Fruit fly (Drosophila melanogaster) whole organism, embryonic: ENCODE results near the gene grnd.
A peak's percentile ranks its signal among the peaks of the same experiment; 100 is the strongest.

Source experiments
- Bteb2 ChIP-seq: fragments of 200-800 bp; sonication (Bioruptor generic); optimal IDR thresholded peaks from 2 replicates; lab custom pipeline; 2016; ENCODE audit warnings: missing biosample characterization, missing genetic modification characterization
- CG10274 ChIP-seq: fragments of 200-800 bp; sonication (Bioruptor generic); optimal IDR thresholded peaks from 3 replicates; lab custom pipeline; 2017; ENCODE audit warnings: missing biosample characterization, mild to moderate bottlenecking, missing genetic modification characterization
- CG10979 ChIP-seq: fragments of 200-800 bp; sonication (Bioruptor generic); optimal IDR thresholded peaks from 2 replicates; lab custom pipeline; 2018; ENCODE audit warnings: missing biosample characterization, mild to moderate bottlenecking, missing genetic modification characterization, moderate library complexity
- CG12104 ChIP-seq: fragments of 200-800 bp; sonication (Bioruptor generic); optimal IDR thresholded peaks from 3 replicates; lab custom pipeline; 2016; ENCODE audit warnings: missing biosample characterization, missing genetic modification characterization
- CG13624 ChIP-seq: fragments of 200-800 bp; sonication (Bioruptor generic); optimal IDR thresholded peaks from 2 replicates; lab custom pipeline; 2016; ENCODE audit warnings: missing biosample characterization, missing genetic modification characterization
- CG14441 ChIP-seq: fragments of 200-800 bp; sonication (Bioruptor generic); IDR thresholded peaks from 2 replicates; pipeline ENCODE4 v1.3.6; 2022; ENCODE audit warnings: missing biosample characterization, missing genetic modification characterization
- CG1529 ChIP-seq: fragments of 200-800 bp; sonication (Bioruptor generic); optimal IDR thresholded peaks from 3 replicates; lab custom pipeline; 2018; ENCODE audit warnings: missing biosample characterization, missing genetic modification characterization
- CG1647 ChIP-seq: fragments of 200-800 bp; sonication (Bioruptor generic); optimal IDR thresholded peaks from 3 replicates; lab custom pipeline; 2016; ENCODE audit warnings: missing biosample characterization, missing genetic modification characterization
- CG17186 ChIP-seq: fragments of 200-800 bp; sonication (Bioruptor generic); optimal IDR thresholded peaks from 3 replicates; lab custom pipeline; 2017; ENCODE audit warnings: missing biosample characterization, missing genetic modification reagents, missing genetic modification characterization
- CG17612 ChIP-seq: fragments of 200-800 bp; sonication (Bioruptor generic); IDR thresholded peaks from 2 replicates; pipeline ENCODE4 v1.3.6; 2022; ENCODE audit warnings: missing biosample characterization, missing genetic modification characterization
- CG18476 ChIP-seq: fragments of 200-800 bp; sonication (Bioruptor generic); optimal IDR thresholded peaks from 2 replicates; lab custom pipeline; 2016; ENCODE audit warnings: missing biosample characterization, mild to moderate bottlenecking, missing genetic modification characterization
- CG18764 ChIP-seq: fragments of 200-800 bp; sonication (Bioruptor generic); optimal IDR thresholded peaks from 3 replicates; lab custom pipeline; 2016; ENCODE audit warnings: missing biosample characterization, missing genetic modification characterization
- CG2116 ChIP-seq: fragments of 200-800 bp; sonication (Bioruptor generic); optimal IDR thresholded peaks from 3 replicates; lab custom pipeline; 2018; ENCODE audit warnings: missing biosample characterization, mild to moderate bottlenecking, missing genetic modification characterization
- CG30431 ChIP-seq: fragments of 200-800 bp; sonication (Bioruptor generic); optimal IDR thresholded peaks from 2 replicates; lab custom pipeline; 2017; ENCODE audit warnings: missing biosample characterization, missing genetic modification characterization
- CG3065 ChIP-seq: fragments of 200-800 bp; sonication (Bioruptor generic); optimal IDR thresholded peaks from 2 replicates; lab custom pipeline; 2016; ENCODE audit warnings: missing biosample characterization, missing genetic modification characterization
- CG31224 ChIP-seq: fragments of 200-800 bp; sonication (Bioruptor generic); IDR thresholded peaks from 2 replicates; pipeline ENCODE4 v1.3.6; 2022; ENCODE audit warnings: missing biosample characterization, missing genetic modification characterization
- CG31365 ChIP-seq: fragments of 200-800 bp; sonication (Bioruptor generic); optimal IDR thresholded peaks from 2 replicates; lab custom pipeline; 2018; ENCODE audit warnings: missing biosample characterization, mild to moderate bottlenecking, missing genetic modification characterization
- CG34224 ChIP-seq: fragments of 200-800 bp; sonication (Bioruptor generic); IDR thresholded peaks from 3 replicates; pipeline ENCODE4 v1.3.6; 2022; ENCODE audit warnings: missing biosample characterization, missing genetic modification characterization; ENCODE audit not compliant: partially characterized antibody
- CG5953 ChIP-seq: fragments of 200-800 bp; sonication (Bioruptor generic); IDR thresholded peaks from 2 replicates; pipeline ENCODE4 v1.3.6; 2022; ENCODE audit warnings: missing biosample characterization, missing genetic modification characterization
- CG6854 ChIP-seq: fragments of 200-800 bp; sonication (Bioruptor generic); optimal IDR thresholded peaks from 3 replicates; lab custom pipeline; 2017; ENCODE audit warnings: missing biosample characterization, mild to moderate bottlenecking, missing genetic modification characterization
- CG7372 ChIP-seq: fragments of 200-800 bp; sonication (Bioruptor generic); IDR thresholded peaks from 2 replicates; pipeline ENCODE4 v1.3.6; 2022; ENCODE audit warnings: missing biosample characterization, missing genetic modification characterization
- CG7839 ChIP-seq: fragments of 200-800 bp; sonication (Bioruptor generic); optimal IDR thresholded peaks from 3 replicates; lab custom pipeline; 2018; ENCODE audit warnings: missing biosample characterization, mild to moderate bottlenecking, missing genetic modification characterization, moderate library complexity
- CG9215 ChIP-seq: fragments of 200-800 bp; sonication (Bioruptor generic); IDR thresholded peaks from 2 replicates; pipeline ENCODE4 v1.3.6; 2022; ENCODE audit warnings: missing biosample characterization, missing genetic modification characterization
- CkIIα-i1 ChIP-seq: fragments of 200-800 bp; sonication (Bioruptor generic); IDR thresholded peaks from 2 replicates; pipeline ENCODE4 v1.3.6; 2022; ENCODE audit warnings: missing biosample characterization, missing genetic modification characterization
- Eip74EF ChIP-seq, 2 experiments: fragments of 200-800 bp in 1 of 2; fragments of >200 bp in 1 of 2; sonication (Bioruptor generic) in 1 of 2; optimal IDR thresholded peaks; 2 replicates each; lab custom pipeline; 2017 to 2019; ENCODE audit warnings: missing biosample characterization in 2 of 2, missing genetic modification characterization in 2 of 2, mild to moderate bottlenecking in 1 of 2, moderate library complexity in 1 of 2
- HHEX ChIP-seq: fragments of 200-800 bp; sonication (Bioruptor generic); optimal IDR thresholded peaks from 3 replicates; lab custom pipeline; 2017; ENCODE audit warnings: missing biosample characterization, mild to moderate bottlenecking, missing genetic modification characterization, missing genetic modification reagents
- NFAT ChIP-seq: fragments of 200-800 bp; sonication (Bioruptor generic); IDR thresholded peaks from 2 replicates; pipeline ENCODE4 v1.3.6; 2022; ENCODE audit warnings: missing biosample characterization, missing genetic modification characterization
- Neu2 ChIP-seq: fragments of 200-800 bp; sonication (Bioruptor generic); optimal IDR thresholded peaks from 3 replicates; lab custom pipeline; 2016; ENCODE audit warnings: missing biosample characterization, missing genetic modification characterization, borderline replicate concordance
- Nf-YC ChIP-seq: fragments of 200-800 bp; optimal IDR thresholded peaks from 3 replicates; lab custom pipeline; 2019; ENCODE audit warnings: missing biosample characterization, mild to moderate bottlenecking, missing genetic modification characterization, moderate library complexity
- TFAM ChIP-seq: fragments of 200-800 bp; sonication (Bioruptor generic); optimal IDR thresholded peaks from 2 replicates; lab custom pipeline; 2017; ENCODE audit warnings: missing biosample characterization, missing genetic modification characterization, inconsistent platforms
- Trl ChIP-seq, 3 experiments: fragments of >200 bp in 2 of 3; fragments of 200-800 bp in 1 of 3; sonication (Bioruptor generic) in 1 of 3; optimal IDR thresholded peaks; 2 replicates in 1 of 3; 3 replicates in 2 of 3; lab custom pipeline; 2016 to 2017; ENCODE audit warnings: missing biosample characterization in 1 of 3, missing genetic modification characterization in 1 of 3
- Xrp1 ChIP-seq: fragments of 200-800 bp; sonication (Bioruptor generic); IDR thresholded peaks from 2 replicates; pipeline ENCODE4 v1.3.6; 2022; ENCODE audit warnings: missing biosample characterization, missing genetic modification characterization
- ato ChIP-seq: fragments of 200-800 bp; sonication (Bioruptor generic); IDR thresholded peaks from 2 replicates; pipeline ENCODE4 v1.3.6; 2022; ENCODE audit warnings: missing biosample characterization, missing genetic modification characterization; ENCODE audit not compliant: partially characterized antibody
- bab2 ChIP-seq: fragments of 200-800 bp; sonication (Bioruptor generic); optimal IDR thresholded peaks from 2 replicates; lab custom pipeline; 2016; ENCODE audit warnings: missing biosample characterization, missing genetic modification characterization
- bbx ChIP-seq: fragments of 200-800 bp; sonication (Bioruptor generic); IDR thresholded peaks from 2 replicates; pipeline ENCODE4 v1.3.6; 2022; ENCODE audit warnings: missing biosample characterization, missing genetic modification characterization; ENCODE audit not compliant: partially characterized antibody
- bigmax ChIP-seq: fragments of 200-800 bp; sonication (Bioruptor generic); optimal IDR thresholded peaks from 2 replicates; lab custom pipeline; 2018; ENCODE audit warnings: missing biosample characterization, mild to moderate bottlenecking, missing genetic modification characterization
- caup ChIP-seq: fragments of 200-800 bp; sonication (Bioruptor generic); optimal IDR thresholded peaks from 3 replicates; lab custom pipeline; 2017; ENCODE audit warnings: missing biosample characterization, mild to moderate bottlenecking, missing genetic modification characterization, moderate library complexity; ENCODE audit not compliant: severe bottlenecking
- dmrt11E ChIP-seq: fragments of 200-800 bp; sonication (Bioruptor generic); optimal IDR thresholded peaks from 3 replicates; lab custom pipeline; 2018; ENCODE audit warnings: missing biosample characterization, mild to moderate bottlenecking, missing genetic modification characterization, moderate library complexity
- fd102C ChIP-seq: fragments of 200-800 bp; sonication (Bioruptor generic); optimal IDR thresholded peaks from 2 replicates; lab custom pipeline; 2018; ENCODE audit warnings: missing biosample characterization, mild to moderate bottlenecking, missing genetic modification characterization, moderate library complexity
- fd64A ChIP-seq: fragments of 200-800 bp; sonication (Bioruptor generic); optimal IDR thresholded peaks from 3 replicates; lab custom pipeline; 2018; ENCODE audit warnings: missing biosample characterization, mild to moderate bottlenecking, missing genetic modification characterization
- kni ChIP-seq: fragments of 200-800 bp; sonication (Bioruptor generic); optimal IDR thresholded peaks from 3 replicates; lab custom pipeline; 2017; ENCODE audit warnings: mild to moderate bottlenecking, missing biosample characterization, missing genetic modification reagents, missing genetic modification characterization
- lilli ChIP-seq: fragments of 200-800 bp; sonication (Bioruptor generic); optimal IDR thresholded peaks from 3 replicates; lab custom pipeline; 2016; ENCODE audit warnings: missing biosample characterization, missing genetic modification characterization
- ro ChIP-seq: fragments of 200-800 bp; sonication (Bioruptor generic); IDR thresholded peaks from 2 replicates; pipeline ENCODE4 v1.3.6; 2022; ENCODE audit warnings: missing biosample characterization, missing genetic modification characterization
- sisA ChIP-seq: fragments of 200-800 bp; sonication (Bioruptor generic); IDR thresholded peaks from 2 replicates; pipeline ENCODE4 v1.3.6; 2022; ENCODE audit warnings: missing biosample characterization, missing genetic modification characterization
- sr ChIP-seq: fragments of 200-800 bp; sonication (Bioruptor generic); IDR thresholded peaks from 3 replicates; pipeline ENCODE4 v1.3.6; 2022; ENCODE audit warnings: missing biosample characterization, missing genetic modification characterization
- stc ChIP-seq: fragments of 200-800 bp; sonication (Bioruptor generic); IDR thresholded peaks from 2 replicates; pipeline ENCODE4 v1.3.6; 2022; ENCODE audit warnings: missing biosample characterization, missing genetic modification characterization
- wek ChIP-seq: fragments of 200-800 bp; sonication (Bioruptor generic); optimal IDR thresholded peaks from 3 replicates; lab custom pipeline; 2018; ENCODE audit warnings: missing biosample characterization, mild to moderate bottlenecking, missing genetic modification characterization, moderate library complexity
- zf30C ChIP-seq: fragments of 200-800 bp; sonication (Bioruptor generic); optimal IDR thresholded peaks from 3 replicates; lab custom pipeline; 2018; ENCODE audit warnings: missing biosample characterization, mild to moderate bottlenecking, missing genetic modification characterization
- zfh2 ChIP-seq: fragments of 200-800 bp; sonication (Bioruptor generic); optimal IDR thresholded peaks from 2 replicates; lab custom pipeline; 2016; ENCODE audit warnings: missing biosample characterization, missing genetic modification characterization

The grnd gene

dm6 chr2L:18448639-18449430, 36.4 kb upstream of the grnd start, which contains the start of gene ncm (continued):
- TF ChIP-seq fd102C (GFP tag; lab: Kevin White, UChicago) (no peak), CG14441 (GFP tag; lab: Robert Waterston, UW) (no peak), CG10979 (tag; lab: Kevin White, UChicago) (no peak), CG17186 (GFP tag; lab: Kevin White, UChicago) (peak; percentile 31), Eip74EF (GFP tag; optimal IDR thresholded peaks at IDR 0.05; lab: Kevin White, UChicago) (no peak), kni (GFP tag; lab: Kevin White, UChicago) (no peak), Trl (optimal IDR thresholded peaks at IDR 0.05; lab: Kevin White, UChicago) (no peak), Trl (GFP tag; optimal IDR thresholded peaks at IDR 0.05; lab: Kevin White, UChicago) (no peak), CG7839 (tag; lab: Kevin White, UChicago) (no peak), bab2 (GFP tag; lab: Kevin White, UChicago) (no peak), zfh2 (no peak), Bteb2 (GFP tag; lab: Kevin White, UChicago) (no peak), Xrp1 (GFP tag; lab: Robert Waterston, UW) (no peak), CG7372 (GFP tag; lab: Robert Waterston, UW) (no peak), bbx (GFP tag; lab: Robert Waterston, UW) (peak; percentile 86), caup (GFP tag; lab: Kevin White, UChicago) (no peak), CG3065 (GFP tag; lab: Kevin White, UChicago) (no peak), stc (GFP tag; lab: Robert Waterston, UW) (no peak), CG30431 (GFP tag; lab: Kevin White, UChicago) (no peak), CG17612 (GFP tag; lab: Robert Waterston, UW) (no peak), CG1647 (GFP tag; lab: Kevin White, UChicago) (no peak), CG31365 (tag; lab: Kevin White, UChicago) (no peak), fd64A (GFP tag; lab: Kevin White, UChicago) (no peak), wek (GFP tag; lab: Kevin White, UChicago) (no peak), CG18476 (GFP tag; lab: Kevin White, UChicago) (no peak), HHEX (GFP tag; lab: Kevin White, UChicago) (no peak), CG6854 (no peak), zf30C (GFP tag; lab: Kevin White, UChicago) (no peak), CG9215 (GFP tag; lab: Robert Waterston, UW) (no peak), CG5953 (GFP tag; lab: Robert Waterston, UW) (no peak), CG2116 (GFP tag; lab: Kevin White, UChicago) (peak; percentile 77), CG1529 (GFP tag; lab: Kevin White, UChicago) (no peak), CG34224 (peak; percentile 92), CG10274 (no peak), Nf-YC (no peak), ato (peak; percentile 72), CG31224 (no peak), ro (GFP tag; lab: Robert Waterston, UW) (no peak), CG18764 (peak; percentile 36), NFAT (no peak), TFAM (GFP tag; lab: Kevin White, UChicago) (no peak), CG13624 (GFP tag; lab: Kevin White, UChicago) (no peak), CG12104 (GFP tag; lab: Kevin White, UChicago) (no peak), lilli (GFP tag; lab: Kevin White, UChicago) (peak; percentile 33), Neu2 (GFP tag; lab: Kevin White, UChicago) (no peak), bigmax (GFP tag; lab: Kevin White, UChicago) (no peak), dmrt11E (tag; lab: Kevin White, UChicago) (peak; percentile 35), sr (GFP tag; lab: Robert Waterston, UW) (no peak), sisA (GFP tag; lab: Robert Waterston, UW) (no peak), CkIIα-i1 (no peak)
